Fruit fly (Drosophila melanogaster) whole organism, larva: ENCODE measurements around the gene CG34291.

ENCODE experiments used
- noc ChIP-seq: fragments of 200-800 bp; sonication (Bioruptor generic); optimal IDR thresholded peaks from 3 replicates; lab custom pipeline; 2019; ENCODE audit warnings: missing biosample characterization, mild to moderate bottlenecking, missing genetic modification characterization, moderate library complexity

The CG34291 gene

dm6 chr3R:26425681-26426080 lies at the start of gene CG34291:
CG34291 (minus strand) TSS chr3R:26425781.
- TF ChIP-seq noc (tag; lab: Kevin White, UChicago) = no peak

dm6 chr3R:26465121-26465520 lies 39.5 kb upstream of the CG34291 start:
- TF ChIP-seq noc (tag; lab: Kevin White, UChicago) = no peak

- no peak for TF ChIP-seq noc (tag; lab: Kevin White, UChicago)
Measured at dm6 chr3R:26464370-26464769, 38.8 kb upstream of the CG34291 start.

dm6 chr3R:26463558-26463957 lies 38.0 kb upstream of the CG34291 start:
- no peak for TF ChIP-seq noc (tag; lab: Kevin White, UChicago)

dm6 chr3R:26463146-26463545 lies 37.6 kb upstream of the CG34291 start:
- no peak for TF ChIP-seq noc (tag; lab: Kevin White, UChicago)

dm6 chr3R:26462173-26462959 lies 36.8 kb upstream of the CG34291 start:
- TF ChIP-seq noc (tag; lab: Kevin White, UChicago) = no peak

- peak; percentile 64 for TF ChIP-seq noc (tag; lab: Kevin White, UChicago)
Measured at dm6 chr3R:26461226-26461805, 35.7 kb upstream of the CG34291 start, which contains the start of gene CG5455. CG5455 (plus strand) TSS chr3R:26461527.

dm6 chr3R:26457949-26458348 lies 32.4 kb upstream of the CG34291 start, which contains the start of gene CG14238:
CG14238 (plus strand) TSS chr3R:26458249.
- no peak for TF ChIP-seq noc (tag; lab: Kevin White, UChicago)

dm6 chr3R:26456577-26456976 lies 31.0 kb upstream of the CG34291 start, which contains the start of gene CG14237:
CG14237 (plus strand) TSS chr3R:26456877.
- TF ChIP-seq noc (tag; lab: Kevin White, UChicago) = no peak

- TF ChIP-seq noc (tag; lab: Kevin White, UChicago) = no peak
Measured at dm6 chr3R:26455838-26456237, 30.3 kb upstream of the CG34291 start, which contains the start of gene Pdf. Pdf (minus strand) TSS chr3R:26456141.

dm6 chr3R:26454494-26454893 lies 28.9 kb upstream of the CG34291 start, which contains the start of gene CG43117:
CG43117 (plus strand) TSS chr3R:26454794.
- TF ChIP-seq noc (tag; lab: Kevin White, UChicago) = no peak

dm6 chr3R:26452345-26452744 lies 26.8 kb upstream of the CG34291 start, which contains the start of gene CG5447:
CG5447 (plus strand) TSS chr3R:26452534.
- no peak for TF ChIP-seq noc (tag; lab: Kevin White, UChicago)

dm6 chr3R:26450371-26450770 lies 24.8 kb upstream of the CG34291 start, which contains the start of gene Hex-t2:
Hex-t2 (plus strand) TSS chr3R:26450671.
- TF ChIP-seq noc (tag; lab: Kevin White, UChicago) = no peak

dm6 chr3R:26448779-26449178 lies 23.2 kb upstream of the CG34291 start, which contains the start of gene Hex-t1:
Hex-t1 (plus strand) TSS chr3R:26449079.
- no peak for TF ChIP-seq noc (tag; lab: Kevin White, UChicago)

dm6 chr3R:26443875-26444511 lies 18.4 kb upstream of the CG34291 start:
- no peak for TF ChIP-seq noc (tag; lab: Kevin White, UChicago)

- no peak for TF ChIP-seq noc (tag; lab: Kevin White, UChicago)
Measured at dm6 chr3R:26443343-26443742, 17.8 kb upstream of the CG34291 start.
